Worm (Caenorhabditis elegans) whole organism, midembryonic: Measurements from ENCODE around the gene sre-56.

Experiments
- cog-1 ChIP-seq: sonication (generic microtip); optimal IDR thresholded peaks from 2 replicates; lab custom pipeline; 2016; ENCODE audit warnings: missing genetic modification characterization, missing compliant biosample characterization
- klf-2 ChIP-seq: fragments of 200-800 bp; sonication (Bioruptor generic); conservative IDR thresholded peaks from 2 replicates; pipeline ENCODE4 v1.3.6; 2022; ENCODE audit warnings: missing genetic modification reagents, missing genetic modification characterization, missing compliant biosample characterization
- med-1 ChIP-seq: sonication (generic microtip); optimal IDR thresholded peaks from 2 replicates; lab custom pipeline; 2017; ENCODE audit warnings: missing genetic modification characterization, mild to moderate bottlenecking, missing compliant biosample characterization, antibody characterized with exemption, missing genetic modification reagents; ENCODE audit not compliant: insufficient read depth
- ref-1 ChIP-seq: fragments of 200-800 bp; sonication (Bioruptor generic); conservative IDR thresholded peaks from 2 replicates; pipeline ENCODE4 v1.3.6; 2022; ENCODE audit warnings: missing genetic modification reagents, missing genetic modification characterization, missing compliant biosample characterization

DNA sequence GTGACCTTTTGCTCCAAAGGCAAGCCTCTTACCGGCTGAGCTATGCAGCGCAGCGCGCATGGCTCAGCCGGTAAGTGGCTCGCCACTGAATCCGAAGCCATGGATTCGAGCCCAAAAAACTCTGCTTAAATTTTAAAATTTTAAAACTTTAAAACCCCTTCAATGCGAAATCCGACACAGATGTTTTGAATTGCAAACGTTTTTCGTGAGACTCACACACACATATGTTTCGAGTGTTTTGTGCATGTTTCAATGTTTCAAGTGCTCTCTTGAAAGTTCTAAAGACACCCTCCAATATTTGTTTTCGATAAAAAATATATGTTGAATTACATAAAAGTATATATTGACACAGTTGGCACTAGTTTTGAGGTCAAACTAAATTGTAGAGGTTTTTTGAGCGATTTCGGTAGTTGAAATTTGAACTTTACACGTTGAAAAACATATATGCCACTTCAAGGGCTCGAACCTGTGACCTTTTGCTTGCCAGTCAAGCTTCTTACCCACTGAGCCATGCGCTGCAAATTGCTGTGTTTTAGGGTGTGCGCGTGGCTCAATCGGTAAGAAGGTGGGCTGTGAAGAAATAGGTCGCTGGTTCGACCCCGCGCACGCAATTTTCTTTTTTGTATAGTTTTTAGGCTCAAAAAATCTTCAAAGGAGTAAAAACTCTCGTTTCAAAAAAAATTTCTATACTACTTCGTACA, 22.2 kb downstream of the sre-56 start:
- TF ChIP-seq cog-1 (tag; lab: Kevin White, UChicago): no peak
- TF ChIP-seq med-1 (GFP tag; lab: Kevin White, UChicago): no peak
- no peak for TF ChIP-seq klf-2 (GFP tag; lab: Robert Waterston, UW)
- no peak for TF ChIP-seq ref-1
